Fruit fly (Drosophila melanogaster) whole organism, wandering third instar larva: ENCODE results near the gene spg.

Source experiments
- Abd-B ChIP-seq: fragments of >200 bp; optimal IDR thresholded peaks from 2 replicates; lab custom pipeline; 2017; ENCODE audit warnings: missing biosample characterization, missing genetic modification characterization
- CG32264 ChIP-seq: fragments of 200-800 bp; sonication (Bioruptor generic); optimal IDR thresholded peaks from 2 replicates; lab custom pipeline; 2016; ENCODE audit warnings: missing biosample characterization, missing genetic modification characterization
- CG9705 ChIP-seq: fragments of 200-800 bp; sonication (Bioruptor generic); optimal IDR thresholded peaks from 2 replicates; lab custom pipeline; 2018; ENCODE audit warnings: missing biosample characterization, mild to moderate bottlenecking, missing genetic modification characterization
- CrebA ChIP-seq: fragments of 200-800 bp; sonication (Bioruptor generic); optimal IDR thresholded peaks from 2 replicates; lab custom pipeline; 2016; ENCODE audit warnings: missing biosample characterization, mild to moderate bottlenecking, missing genetic modification characterization, borderline replicate concordance
- Dfd ChIP-seq: fragments of >200 bp; optimal IDR thresholded peaks from 2 replicates; lab custom pipeline; 2017; ENCODE audit warnings: missing biosample characterization, missing genetic modification characterization
- Dif ChIP-seq: fragments of 200-275, 200-300 bp; sonication (Bioruptor generic); optimal IDR thresholded peaks from 2 replicates; lab custom pipeline; 2018; ENCODE audit warnings: missing biosample characterization, missing genetic modification characterization; ENCODE audit not compliant: partially characterized antibody
- GATAd ChIP-seq: sonication (Bioruptor generic); optimal IDR thresholded peaks from 2 replicates; lab custom pipeline; 2016; ENCODE audit warnings: missing biosample characterization, missing genetic modification characterization
- HLH106 ChIP-seq: fragments of 200-800 bp; optimal IDR thresholded peaks from 3 replicates; lab custom pipeline; 2019; ENCODE audit warnings: missing biosample characterization, mild to moderate bottlenecking, missing genetic modification characterization, moderate library complexity
- Hnf4 ChIP-seq: fragments of 200-800 bp; sonication (Bioruptor generic); optimal IDR thresholded peaks from 2 replicates; lab custom pipeline; 2016; ENCODE audit warnings: missing biosample characterization, mild to moderate bottlenecking, missing genetic modification characterization
- Hr78 ChIP-seq: fragments of >200 bp; optimal IDR thresholded peaks from 2 replicates; lab custom pipeline; 2017; ENCODE audit warnings: missing biosample characterization, missing genetic modification characterization
- Hr83 ChIP-seq: fragments of 200-300 bp; sonication (Bioruptor generic); optimal IDR thresholded peaks from 2 replicates; lab custom pipeline; 2016; ENCODE audit warnings: missing biosample characterization, mild to moderate bottlenecking, missing genetic modification characterization, moderate library complexity; ENCODE audit not compliant: poor library complexity, severe bottlenecking
- Jra ChIP-seq: sonication (Bioruptor generic); optimal IDR thresholded peaks from 2 replicates; lab custom pipeline; 2016; ENCODE audit warnings: missing biosample characterization, missing genetic modification characterization
- Mio ChIP-seq: sonication (Bioruptor generic); optimal IDR thresholded peaks from 2 replicates; lab custom pipeline; 2016; ENCODE audit warnings: missing biosample characterization, missing genetic modification characterization
- Myc ChIP-seq: fragments of >200 bp; optimal IDR thresholded peaks from 2 replicates; lab custom pipeline; 2017
- N ChIP-seq: fragments of >200 bp; optimal IDR thresholded peaks from 2 replicates; lab custom pipeline; 2018; ENCODE audit warnings: missing biosample characterization, missing external identifiers, missing genetic modification characterization
- OdsH ChIP-seq: fragments of 200-800 bp; sonication (Bioruptor generic); optimal IDR thresholded peaks from 2 replicates; lab custom pipeline; 2016; ENCODE audit warnings: missing biosample characterization, mild to moderate bottlenecking, missing genetic modification characterization
- Rel ChIP-seq, 2 experiments: fragments of 200-800 bp; sonication (Bioruptor generic) in 1 of 2; optimal IDR thresholded peaks; 2 replicates in 1 of 2; 3 replicates in 1 of 2; lab custom pipeline; 2016 to 2019; ENCODE audit warnings: mild to moderate bottlenecking in 2 of 2, missing biosample characterization in 2 of 2, missing genetic modification characterization in 2 of 2, moderate library complexity in 1 of 2
- Sp1 ChIP-seq: fragments of 200-800 bp; sonication (Bioruptor generic); optimal IDR thresholded peaks from 3 replicates; lab custom pipeline; 2019; ENCODE audit warnings: missing biosample characterization, mild to moderate bottlenecking, missing genetic modification characterization, moderate library complexity
- Vsx2 ChIP-seq: fragments of 200-300, 225-300 bp; sonication (Bioruptor generic); optimal IDR thresholded peaks from 2 replicates; lab custom pipeline; 2018; ENCODE audit warnings: missing biosample characterization, missing genetic modification characterization; ENCODE audit not compliant: partially characterized antibody
- br ChIP-seq: fragments of 200-800 bp; sonication (Bioruptor generic); optimal IDR thresholded peaks from 2 replicates; lab custom pipeline; 2016; ENCODE audit warnings: missing biosample characterization, missing genetic modification characterization
- brk ChIP-seq: fragments of 200-800 bp; sonication (Bioruptor generic); optimal IDR thresholded peaks from 2 replicates; lab custom pipeline; 2016; ENCODE audit warnings: missing biosample characterization, mild to moderate bottlenecking, missing genetic modification characterization
- dl ChIP-seq, 2 experiments: fragments of 175-275, 200-275 bp in 1 of 2; fragments of 200-275 bp in 1 of 2; sonication (Bioruptor generic); optimal IDR thresholded peaks; lab custom pipeline; 2018; ENCODE audit warnings: mild to moderate bottlenecking in 2 of 2, missing biosample characterization in 2 of 2, missing genetic modification characterization in 2 of 2, moderate library complexity in 2 of 2; ENCODE audit not compliant: partially characterized antibody in 2 of 2, insufficient read depth in 1 of 2
- dmrt93B ChIP-seq: fragments of 200-800 bp; sonication (Bioruptor generic); optimal IDR thresholded peaks from 2 replicates; lab custom pipeline; 2018; ENCODE audit warnings: missing biosample characterization, mild to moderate bottlenecking, missing genetic modification characterization
- dsf ChIP-seq: sonication (Bioruptor generic); optimal IDR thresholded peaks from 2 replicates; lab custom pipeline; 2016; ENCODE audit warnings: missing biosample characterization, missing genetic modification characterization, borderline replicate concordance
- ey ChIP-seq: fragments of 200-800 bp; sonication (Bioruptor generic); optimal IDR thresholded peaks from 2 replicates; lab custom pipeline; 2016; ENCODE audit warnings: missing biosample characterization, missing genetic modification characterization
- foxo ChIP-seq, 2 experiments: fragments of 200-800 bp; sonication (Bioruptor generic); optimal IDR thresholded peaks; 2 replicates in 1 of 2; 3 replicates in 1 of 2; lab custom pipeline; 2016 to 2017; ENCODE audit warnings: missing biosample characterization in 2 of 2, missing genetic modification characterization in 2 of 2
- fru ChIP-seq: fragments of 200-800 bp; sonication (Bioruptor generic); optimal IDR thresholded peaks from 3 replicates; lab custom pipeline; 2016; ENCODE audit warnings: missing biosample characterization, mild to moderate bottlenecking, missing genetic modification characterization
- h ChIP-seq: fragments of 200-800 bp; sonication (Bioruptor generic); optimal IDR thresholded peaks from 3 replicates; lab custom pipeline; 2016; ENCODE audit warnings: missing biosample characterization, mild to moderate bottlenecking, missing genetic modification characterization
- jim ChIP-seq: fragments of 175-275, 200-325 bp; sonication (Bioruptor generic); optimal IDR thresholded peaks from 2 replicates; lab custom pipeline; 2016; ENCODE audit warnings: missing biosample characterization, mild to moderate bottlenecking, missing genetic modification characterization
- lola ChIP-seq: fragments of >200 bp; optimal IDR thresholded peaks from 2 replicates; lab custom pipeline; 2017; ENCODE audit warnings: missing biosample characterization, missing genetic modification characterization
- pan ChIP-seq: fragments of >200 bp; optimal IDR thresholded peaks from 2 replicates; lab custom pipeline; 2017
- psq ChIP-seq: fragments of 200-800 bp; sonication (Bioruptor generic); optimal IDR thresholded peaks from 3 replicates; lab custom pipeline; 2017; ENCODE audit warnings: missing biosample characterization, mild to moderate bottlenecking, missing genetic modification characterization, moderate library complexity
- rgr ChIP-seq: fragments of 200-800 bp; sonication (Bioruptor generic); optimal IDR thresholded peaks from 3 replicates; lab custom pipeline; 2016; ENCODE audit warnings: missing biosample characterization, mild to moderate bottlenecking, missing genetic modification characterization
- sage ChIP-seq: fragments of 200-800 bp; sonication (Bioruptor generic); optimal IDR thresholded peaks from 2 replicates; lab custom pipeline; 2016; ENCODE audit warnings: missing biosample characterization, mild to moderate bottlenecking, missing genetic modification characterization
- sv ChIP-seq: fragments of 200-800 bp; sonication (Bioruptor generic); optimal IDR thresholded peaks from 3 replicates; lab custom pipeline; 2016; ENCODE audit warnings: missing biosample characterization, missing genetic modification characterization
- tai ChIP-seq: sonication (Bioruptor generic); optimal IDR thresholded peaks from 2 replicates; lab custom pipeline; 2016; ENCODE audit warnings: missing biosample characterization, missing genetic modification characterization
- usp ChIP-seq: fragments of >200 bp; optimal IDR thresholded peaks from 2 replicates; lab custom pipeline; 2017; ENCODE audit warnings: missing biosample characterization, missing genetic modification characterization
- woc ChIP-seq: sonication (Bioruptor generic); optimal IDR thresholded peaks from 2 replicates; lab custom pipeline; 2016; ENCODE audit warnings: missing biosample characterization, mild to moderate bottlenecking, missing genetic modification characterization

The spg gene

dm6 chr3R:28872605-28873004 lies 27.5 kb downstream of the spg start, which contains the start of gene Nepl17:
Gene Nepl17 (plus strand): TSS chr3R:28872905.
- TF ChIP-seq lola (GFP tag; lab: Kevin White, UChicago) (no peak), Rel (GFP tag; optimal IDR thresholded peaks at IDR 0.05; lab: Kevin White, UChicago) (no peak), Rel (tag; optimal IDR thresholded peaks at IDR 0.05; lab: Kevin White, UChicago) (peak; percentile 56)

dm6 chr3R:28875345-28875744 lies 30.3 kb downstream of the spg start, which contains the start of gene Nepl18:
Gene Nepl18 (plus strand): TSS chr3R:28875621.
- TF ChIP-seq CG9705 (GFP tag; lab: Kevin White, UChicago) = no peak
- no peak for TF ChIP-seq Jra (GFP tag; lab: Kevin White, UChicago)

dm6 chr3R:28880066-28880842 lies 35.2 kb downstream of the spg start, which contains the start of the genes Nepl19 and Nepl20:
Gene Nepl19 (minus strand): TSS chr3R:28880122.
Gene Nepl20 (plus strand): TSS chr3R:28880792.
- peak; percentile 81 for TF ChIP-seq sv (GFP tag; lab: Kevin White, UChicago)
- peak; percentile 41 for TF ChIP-seq CrebA (GFP tag; lab: Kevin White, UChicago)
- peak; percentile 85 for TF ChIP-seq Hnf4 (GFP tag; lab: Kevin White, UChicago)
- TF ChIP-seq lola (GFP tag; lab: Kevin White, UChicago) = no peak
- peak; percentile 79 for TF ChIP-seq Sp1 (GFP tag; lab: Kevin White, UChicago)
- TF ChIP-seq Mio = peak; percentile 12
- peak; percentile 80 for TF ChIP-seq psq (GFP tag; lab: Kevin White, UChicago)
- TF ChIP-seq foxo (GFP tag; optimal IDR thresholded peaks at IDR 0.05; lab: Kevin White, UChicago) = peak in 1 of 2 experiments; percentile 90
- no peak for TF ChIP-seq brk (GFP tag; lab: Kevin White, UChicago)
- no peak for TF ChIP-seq dl (GFP tag; optimal IDR thresholded peaks at IDR 0.05; lab: Kevin White, UChicago; ENCODE audit: insufficient read depth in 1 of 2, partially characterized antibody in 2 of 2)
- TF ChIP-seq Myc (lab: Kevin White, UChicago) = no peak
- no peak for TF ChIP-seq dsf (GFP tag; lab: Kevin White, UChicago)
- TF ChIP-seq usp = no peak
- TF ChIP-seq OdsH (GFP tag; lab: Kevin White, UChicago) = peak; percentile 92
- TF ChIP-seq N (GFP tag; lab: Kevin White, UChicago) = no peak
- TF ChIP-seq woc = peak; percentile 53
- peak; percentile 84 for TF ChIP-seq HLH106 (tag; lab: Kevin White, UChicago)
- TF ChIP-seq Hr83 (GFP tag; lab: Kevin White, UChicago) = no peak
- TF ChIP-seq dmrt93B (GFP tag; lab: Kevin White, UChicago) = peak; percentile 68
- no peak for TF ChIP-seq Dfd
- no peak for TF ChIP-seq Hr78 (GFP tag; lab: Kevin White, UChicago)
- TF ChIP-seq Vsx2 (GFP tag; lab: Kevin White, UChicago) = no peak
- no peak for TF ChIP-seq jim (GFP tag; lab: Kevin White, UChicago)
- TF ChIP-seq Abd-B (GFP tag; lab: Kevin White, UChicago) = no peak
- no peak for TF ChIP-seq pan (lab: Kevin White, UChicago)
- peak; percentile 87 for TF ChIP-seq ey
- TF ChIP-seq Dif (GFP tag; lab: Kevin White, UChicago) = no peak
- TF ChIP-seq Rel (GFP tag; optimal IDR thresholded peaks at IDR 0.05; lab: Kevin White, UChicago) = peak; percentile 51
- peak; percentile 56 for TF ChIP-seq Rel (tag; optimal IDR thresholded peaks at IDR 0.05; lab: Kevin White, UChicago)
- TF ChIP-seq h = peak; percentile 93
- TF ChIP-seq rgr (GFP tag; lab: Kevin White, UChicago) = peak; percentile 90
- no peak for TF ChIP-seq tai
- TF ChIP-seq Jra (GFP tag; lab: Kevin White, UChicago) = no peak
- TF ChIP-seq sage (GFP tag; lab: Kevin White, UChicago) = peak; percentile 77
- TF ChIP-seq fru (GFP tag; lab: Kevin White, UChicago) = peak; percentile 89
- TF ChIP-seq CG9705 (GFP tag; lab: Kevin White, UChicago) = no peak
- peak; percentile 86 for TF ChIP-seq br (GFP tag; lab: Kevin White, UChicago)
- TF ChIP-seq CG32264 (GFP tag; lab: Kevin White, UChicago) = peak; percentile 41
- TF ChIP-seq GATAd (GFP tag; lab: Kevin White, UChicago) = no peak
